Fruit fly (Drosophila melanogaster): ENCODE measurements around the gene CG10681.

Gene CG10681

DNA sequence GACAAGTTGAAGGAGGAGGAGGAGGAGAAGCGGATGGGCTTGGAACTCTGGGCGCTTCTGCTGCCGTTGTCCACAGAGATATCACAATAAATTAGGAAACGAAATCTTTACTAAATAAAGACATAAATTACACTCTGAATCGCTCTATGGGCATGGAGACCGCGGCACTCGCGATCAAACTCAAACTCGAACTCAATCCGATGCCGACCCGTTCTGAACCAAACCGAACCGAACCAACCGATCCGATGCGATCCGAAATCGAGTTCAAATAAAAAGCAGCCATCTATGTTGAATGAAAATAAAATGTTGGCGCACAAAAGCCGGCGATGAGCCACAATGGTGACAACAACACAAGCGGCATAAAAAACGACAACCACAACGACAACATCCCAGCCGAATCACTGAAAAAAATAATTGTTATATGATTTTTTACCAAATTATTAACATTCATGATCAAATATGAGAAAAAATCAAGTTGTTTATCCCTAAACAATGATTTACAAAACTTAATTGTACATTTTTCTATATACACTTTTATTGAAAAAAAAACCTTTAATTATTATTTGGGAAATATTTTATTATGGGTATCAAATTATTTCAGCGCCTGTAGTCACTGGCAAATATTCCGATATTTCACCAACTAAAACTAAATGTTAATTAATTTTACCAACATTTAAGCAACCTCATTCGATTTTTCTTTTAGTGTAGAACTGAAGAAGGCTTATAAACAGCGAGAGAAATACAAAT, 44.2 kb upstream of the CG10681 start (continued):
- peak; percentile 49 for TF ChIP-seq Bteb2 (GFP tag; optimal IDR thresholded peaks at IDR 0.05)
- no peak for TF ChIP-seq bigmax (GFP tag; optimal IDR thresholded peaks at IDR 0.05)
- peak; percentile 69 for TF ChIP-seq sisA (GFP tag; IDR thresholded peaks at IDR 0.05)
- no peak for TF ChIP-seq MBD-R2 (GFP tag; IDR thresholded peaks at IDR 0.05)
- peak; percentile 93 for TF ChIP-seq CG5180 (GFP tag; optimal IDR thresholded peaks at IDR 0.05)
- TF ChIP-seq CG3838 (GFP tag; optimal IDR thresholded peaks at IDR 0.05), result peak; percentile 49
- TF ChIP-seq H2.0 (GFP tag; IDR thresholded peaks at IDR 0.05), result no peak; the same call in 1 of the 2 replicates
- TF ChIP-seq emc (GFP tag; optimal IDR thresholded peaks at IDR 0.05), result no peak
- no peak for TF ChIP-seq CG31224 (GFP tag; IDR thresholded peaks at IDR 0.05)
- peak; percentile 53 for TF ChIP-seq ac (GFP tag; optimal IDR thresholded peaks at IDR 0.05)
- peak; percentile 88 for TF ChIP-seq CG4424 (GFP tag; optimal IDR thresholded peaks at IDR 0.05)
- TF ChIP-seq nau (GFP tag; optimal IDR thresholded peaks at IDR 0.05), result no peak
- no peak for TF ChIP-seq yki (optimal IDR thresholded peaks at IDR 0.05)
- TF ChIP-seq CG15696 (tag; optimal IDR thresholded peaks at IDR 0.05), result peak; percentile 89
- TF ChIP-seq z (GFP tag; IDR thresholded peaks at IDR 0.05), result peak; percentile 62; the same call in 1 of the 3 replicates
- TF ChIP-seq hth (optimal IDR thresholded peaks at IDR 0.05), result no peak
- TF ChIP-seq p53 (GFP tag; optimal IDR thresholded peaks at IDR 0.05), result no peak
- TF ChIP-seq CG17568 (GFP tag; optimal IDR thresholded peaks at IDR 0.05), result peak; percentile 51
- TF ChIP-seq C15 (GFP tag; IDR thresholded peaks at IDR 0.05), result no peak
- TF ChIP-seq ftz-f1 (GFP tag; optimal IDR thresholded peaks at IDR 0.05), result no peak
- peak; percentile 85 for TF ChIP-seq Asciz (GFP tag; optimal IDR thresholded peaks at IDR 0.05)
- TF ChIP-seq vfl (GFP tag; optimal IDR thresholded peaks at IDR 0.05), result no peak
- TF ChIP-seq row (GFP tag; IDR thresholded peaks at IDR 0.05), result peak; percentile 67
- no peak for TF ChIP-seq NC2α (GFP tag; optimal IDR thresholded peaks at IDR 0.05)
- TF ChIP-seq CHES-1-like (GFP tag; optimal IDR thresholded peaks at IDR 0.05), result no peak
- peak; percentile 62 for TF ChIP-seq CG4328 (GFP tag; optimal IDR thresholded peaks at IDR 0.05)
- TF ChIP-seq phol (tag; optimal IDR thresholded peaks at IDR 0.05), result peak; percentile 94
- no peak for TF ChIP-seq tup (GFP tag; optimal IDR thresholded peaks at IDR 0.05)
- no peak for TF ChIP-seq chm (GFP tag; IDR thresholded peaks at IDR 0.05)
- TF ChIP-seq ash1 (GFP tag; optimal IDR thresholded peaks at IDR 0.05), result no peak
- TF ChIP-seq gt (GFP tag; IDR thresholded peaks at IDR 0.05), result no peak
- TF ChIP-seq CG6175 (GFP tag; IDR thresholded peaks at IDR 0.05), result no peak
- TF ChIP-seq CG9817 (tag; optimal IDR thresholded peaks at IDR 0.05), result peak; percentile 31
- no peak for TF ChIP-seq Dip3 (GFP tag; optimal IDR thresholded peaks at IDR 0.05)
- TF ChIP-seq CG9727 (GFP tag; optimal IDR thresholded peaks at IDR 0.05), result peak; percentile 93
- TF ChIP-seq Blimp-1 (GFP tag; optimal IDR thresholded peaks at IDR 0.05), result peak; percentile 88
- no peak for TF ChIP-seq Neu2 (GFP tag; optimal IDR thresholded peaks at IDR 0.05; ENCODE audit: borderline replicate concordance)
- no peak for TF ChIP-seq CG34422 (GFP tag; IDR thresholded peaks at IDR 0.05)
- peak; percentile 41; the same call in 1 of the 2 replicates for TF ChIP-seq esg (GFP tag; conservative IDR thresholded peaks at IDR 0.05)
- TF ChIP-seq Hr3 (GFP tag; optimal IDR thresholded peaks at IDR 0.05), result peak; percentile 78
- no peak for TF ChIP-seq Sin3A (optimal IDR thresholded peaks at IDR 0.05)
- TF ChIP-seq Bdp1 (GFP tag; optimal IDR thresholded peaks at IDR 0.05), result peak; percentile 26
- TF ChIP-seq tx (GFP tag; optimal IDR thresholded peaks at IDR 0.05), result no peak
- peak; percentile 83 for TF ChIP-seq CG16815 (GFP tag; optimal IDR thresholded peaks at IDR 0.05)
- TF ChIP-seq Kr (GFP tag; optimal IDR thresholded peaks at IDR 0.05), result peak; percentile 11
- TF ChIP-seq odd (GFP tag; optimal IDR thresholded peaks at IDR 0.05), result peak; percentile 76
- peak; percentile 77 for TF ChIP-seq CG1529 (GFP tag; optimal IDR thresholded peaks at IDR 0.05)
- TF ChIP-seq CG4282 (GFP tag; optimal IDR thresholded peaks at IDR 0.05), result no peak
- peak; percentile 85 for TF ChIP-seq tio (GFP tag; optimal IDR thresholded peaks at IDR 0.05)
- peak in 1 of 2 experiments; percentile 8 for TF ChIP-seq tll (GFP tag; optimal IDR thresholded peaks at IDR 0.05)
- TF ChIP-seq Pdp1 (GFP tag; optimal IDR thresholded peaks at IDR 0.05), result peak; percentile 42 to 54
